Comparison of ENCODE assay signal across 6 worm cellular contexts in genomic region chrIV:12197679-12198078, ce11.
TF ChIP-seq lines count a peak whose summit lies in the region.

No protein-coding gene starts in this region.

TF ChIP-seq in whole organism, L1 larva, 84 proteins besides CTCF, POLR2A, EP300 and RAD21:
- TF ChIP-seq tbx-2 (tag; optimal IDR thresholded peaks at IDR 0.05; lab: Kevin White, UChicago) (no peak), mep-1 (tag; optimal IDR thresholded peaks at IDR 0.05; lab: Kevin White, UChicago) (no peak), jun-1 (tag; optimal IDR thresholded peaks at IDR 0.05; lab: Kevin White, UChicago) (peak; percentile 2), lin-39 (tag; optimal IDR thresholded peaks at IDR 0.05; lab: Kevin White, UChicago) (no peak), elt-2 (tag; optimal IDR thresholded peaks at IDR 0.05; lab: Kevin White, UChicago) (peak; percentile 71), fos-1 (tag; optimal IDR thresholded peaks at IDR 0.05; lab: Kevin White, UChicago) (no peak), lin-35 (GFP tag; optimal IDR thresholded peaks at IDR 0.05; lab: Kevin White, UChicago) (peak in 1 of 2 experiments; percentile 5), efl-1 (optimal IDR thresholded peaks at IDR 0.05; lab: Kevin White, UChicago) (no peak), efl-1 (GFP tag; optimal IDR thresholded peaks at IDR 0.05 in 1 of 2; lab: Kevin White, UChicago) (peak in 1 of 2 experiments; percentile 16), vab-15 (tag; optimal IDR thresholded peaks at IDR 0.05; lab: Kevin White, UChicago) (no peak), nhr-71 (tag; optimal IDR thresholded peaks at IDR 0.05; lab: Kevin White, UChicago) (peak; percentile 18), hlh-4 (tag; optimal IDR thresholded peaks at IDR 0.05; lab: Kevin White, UChicago) (no peak)

TF ChIP-seq in whole organism, L2 larva, 48 proteins besides CTCF, POLR2A, EP300 and RAD21 (continues in another document):
- TF ChIP-seq unc-39 (tag; optimal IDR thresholded peaks at IDR 0.05; lab: Kevin White, UChicago) (no peak), gmeb-1 (tag; optimal IDR thresholded peaks at IDR 0.05; lab: Kevin White, UChicago) (no peak), crh-2 (tag; optimal IDR thresholded peaks at IDR 0.05; lab: Kevin White, UChicago) (peak; percentile 54), nhr-23 (tag; optimal IDR thresholded peaks at IDR 0.05; lab: Kevin White, UChicago) (no peak), unc-55 (GFP tag; optimal IDR thresholded peaks at IDR 0.05; lab: Kevin White, UChicago) (no peak), snpc-4 (tag; optimal IDR thresholded peaks at IDR 0.05; lab: Kevin White, UChicago) (no peak), skn-1 (tag; optimal IDR thresholded peaks at IDR 0.05; lab: Kevin White, UChicago) (no peak), ztf-11 (tag; optimal IDR thresholded peaks at IDR 0.05; lab: Kevin White, UChicago) (no peak), ZK546.5 (tag; optimal IDR thresholded peaks at IDR 0.05; lab: Kevin White, UChicago) (no peak), elt-1 (tag; optimal IDR thresholded peaks at IDR 0.05; lab: Kevin White, UChicago) (no peak), F13H6.1 (tag; optimal IDR thresholded peaks at IDR 0.05; lab: Kevin White, UChicago) (peak; percentile 22), fos-1 (tag; optimal IDR thresholded peaks at IDR 0.05; lab: Kevin White, UChicago) (peak; percentile 33), lin-13 (GFP tag; optimal IDR thresholded peaks at IDR 0.05; lab: Kevin White, UChicago) (no peak), nhr-12 (tag; optimal IDR thresholded peaks at IDR 0.05; lab: Kevin White, UChicago) (no peak), ama-1 (optimal IDR thresholded peaks at IDR 0.05; lab: Kevin White, UChicago) (no peak), nhr-129 (tag; optimal IDR thresholded peaks at IDR 0.05; lab: Kevin White, UChicago) (peak; percentile 52), Y55F3AM.14 (GFP tag; optimal IDR thresholded peaks at IDR 0.05; lab: Kevin White, UChicago) (no peak)

TF ChIP-seq in whole organism, L3 larva, 47 proteins besides CTCF, POLR2A, EP300 and RAD21:
- TF ChIP-seq lin-15B (tag; optimal IDR thresholded peaks at IDR 0.05; lab: Kevin White, UChicago) (no peak), unc-62 (GFP tag; optimal IDR thresholded peaks at IDR 0.05; lab: Kevin White, UChicago) (no peak), pha-4 (tag; optimal IDR thresholded peaks at IDR 0.05; lab: Kevin White, UChicago) (peak; percentile 86), fkh-10 (GFP tag; optimal IDR thresholded peaks at IDR 0.05; lab: Kevin White, UChicago) (no peak), nhr-12 (tag; optimal IDR thresholded peaks at IDR 0.05; lab: Kevin White, UChicago) (no peak), lsy-12 (tag; optimal IDR thresholded peaks at IDR 0.05; lab: Kevin White, UChicago) (no peak), elt-2 (tag; optimal IDR thresholded peaks at IDR 0.05; lab: Kevin White, UChicago) (peak; percentile 87), pqm-1 (tag; optimal IDR thresholded peaks at IDR 0.05; lab: Kevin White, UChicago) (peak; percentile 87), nhr-67 (tag; optimal IDR thresholded peaks at IDR 0.05; lab: Kevin White, UChicago) (no peak), skn-1 (tag; optimal IDR thresholded peaks at IDR 0.05; lab: Kevin White, UChicago) (no peak), zag-1 (tag; optimal IDR thresholded peaks at IDR 0.05; lab: Kevin White, UChicago) (no peak), sea-2 (GFP tag; optimal IDR thresholded peaks at IDR 0.05; lab: Kevin White, UChicago) (no peak), jun-1 (tag; optimal IDR thresholded peaks at IDR 0.05; lab: Kevin White, UChicago) (peak; percentile 15), ceh-9 (tag; optimal IDR thresholded peaks at IDR 0.05; lab: Kevin White, UChicago) (no peak), mml-1 (tag; optimal IDR thresholded peaks at IDR 0.05; lab: Kevin White, UChicago) (no peak), nhr-28 (tag; optimal IDR thresholded peaks at IDR 0.05; lab: Kevin White, UChicago) (no peak), egl-5 (tag; optimal IDR thresholded peaks at IDR 0.05; lab: Kevin White, UChicago) (no peak), ceh-28 (tag; optimal IDR thresholded peaks at IDR 0.05; lab: Kevin White, UChicago) (no peak)

TF ChIP-seq in whole organism, L4 larva, 104 proteins besides CTCF, POLR2A, EP300 and RAD21 (continues in another document):
- TF ChIP-seq dmd-6 (GFP tag; IDR thresholded peaks at IDR 0.05; lab: Robert Waterston, UW) (peak; percentile 75), hlh-11 (tag; optimal IDR thresholded peaks at IDR 0.05; lab: Kevin White, UChicago) (peak; percentile 80), zag-1 (tag; optimal IDR thresholded peaks at IDR 0.05; lab: Kevin White, UChicago) (no peak), Y105C5A.15 (GFP tag; IDR thresholded peaks at IDR 0.05; lab: Robert Waterston, UW) (no peak), hlh-30 (tag; optimal IDR thresholded peaks at IDR 0.05; lab: Kevin White, UChicago; ENCODE audit: insufficient read depth) (peak; percentile 25), dve-1 (tag; optimal IDR thresholded peaks at IDR 0.05; lab: Kevin White, UChicago; ENCODE audit: insufficient read depth) (peak; percentile 66), hif-1 (tag; optimal IDR thresholded peaks at IDR 0.05; lab: Kevin White, UChicago) (peak in 1 of 2 experiments; percentile 13), lin-1 (GFP tag; IDR thresholded peaks at IDR 0.05; lab: Robert Waterston, UW) (0 out of 2 replicates have a peak, but pooled peaks have one; percentile 32), ceh-32 (tag; optimal IDR thresholded peaks at IDR 0.05; lab: Kevin White, UChicago; ENCODE audit: poor library complexity) (no peak), mes-2 (tag; optimal IDR thresholded peaks at IDR 0.05; lab: Kevin White, UChicago; ENCODE audit: poor library complexity, severe bottlenecking) (peak; percentile 18), nhr-11 (tag; optimal IDR thresholded peaks at IDR 0.05; lab: Kevin White, UChicago) (no peak), nhr-48 (tag; optimal IDR thresholded peaks at IDR 0.05; lab: Kevin White, UChicago) (peak; percentile 2), pha-4 (GFP tag; IDR thresholded peaks at IDR 0.05; lab: Robert Waterston, UW) (no peak), pha-4 (tag; optimal IDR thresholded peaks at IDR 0.05; lab: Kevin White, UChicago) (no peak), pqm-1 (tag; optimal IDR thresholded peaks at IDR 0.05; lab: Kevin White, UChicago) (peak; percentile 68), mdl-1 (tag; optimal IDR thresholded peaks at IDR 0.05; lab: Kevin White, UChicago) (peak in 1 of 2 experiments; percentile 28)

TF ChIP-seq in whole organism, late embryonic, 69 proteins besides CTCF, POLR2A, EP300 and RAD21:
- TF ChIP-seq elt-2 (tag; optimal IDR thresholded peaks at IDR 0.05; lab: Kevin White, UChicago) (peak; percentile 76), pag-3 (tag; optimal IDR thresholded peaks at IDR 0.05; lab: Kevin White, UChicago; ENCODE audit: borderline replicate concordance) (no peak)

TF ChIP-seq in whole organism, young adult, 124 proteins besides CTCF, POLR2A, EP300 and RAD21 (continues in another document):
- TF ChIP-seq attf-3 (GFP tag; conservative IDR thresholded peaks at IDR 0.05; lab: Robert Waterston, UW): no peak
- no peak for TF ChIP-seq egrh-3 (GFP tag; IDR thresholded peaks at IDR 0.05; lab: Robert Waterston, UW)
- no peak for TF ChIP-seq sdz-38 (tag; optimal IDR thresholded peaks at IDR 0.05; lab: Kevin White, UChicago)
- TF ChIP-seq ztf-18 (tag; optimal IDR thresholded peaks at IDR 0.05; lab: Kevin White, UChicago): no peak
- no peak for TF ChIP-seq athp-1 (tag; optimal IDR thresholded peaks at IDR 0.05; lab: Kevin White, UChicago)
- TF ChIP-seq unc-62 (GFP tag; optimal IDR thresholded peaks at IDR 0.05; lab: Kevin White, UChicago): peak; percentile 39
- TF ChIP-seq hmg-20 (GFP tag; IDR thresholded peaks at IDR 0.05; lab: Robert Waterston, UW): no peak
- TF ChIP-seq nhr-120 (GFP tag; IDR thresholded peaks at IDR 0.05; lab: Robert Waterston, UW): no peak
- no peak for TF ChIP-seq egl-44 (GFP tag; IDR thresholded peaks at IDR 0.05; lab: Robert Waterston, UW)
- no peak for TF ChIP-seq efl-1 (GFP tag; optimal IDR thresholded peaks at IDR 0.05; lab: Kevin White, UChicago)
- no peak for TF ChIP-seq ceh-58 (GFP tag; IDR thresholded peaks at IDR 0.05; lab: Robert Waterston, UW)
- no peak for TF ChIP-seq ccch-3 (GFP tag; optimal IDR thresholded peaks at IDR 0.05; lab: Kevin White, UChicago)
- TF ChIP-seq tbx-9 (tag; optimal IDR thresholded peaks at IDR 0.05; lab: Kevin White, UChicago; ENCODE audit: borderline replicate concordance): no peak
- TF ChIP-seq Y95B8A.8 (GFP tag; IDR thresholded peaks at IDR 0.05; lab: Robert Waterston, UW): 0 out of 2 replicates have a peak, but pooled peaks have one; percentile 23
- TF ChIP-seq sptf-2 (GFP tag; optimal IDR thresholded peaks at IDR 0.05; lab: Kevin White, UChicago): no peak
- TF ChIP-seq K12H6.12 (tag; optimal IDR thresholded peaks at IDR 0.05; lab: Kevin White, UChicago): no peak
- TF ChIP-seq hlh-26 (GFP tag; conservative IDR thresholded peaks at IDR 0.05; lab: Robert Waterston, UW): no peak
- no peak for TF ChIP-seq tlf-1 (GFP tag; optimal IDR thresholded peaks at IDR 0.05; lab: Kevin White, UChicago)
- TF ChIP-seq madf-8 (GFP tag; conservative IDR thresholded peaks at IDR 0.05; lab: Robert Waterston, UW): no peak
- no peak for TF ChIP-seq ceh-79 (tag; optimal IDR thresholded peaks at IDR 0.05; lab: Kevin White, UChicago)
- no peak for TF ChIP-seq die-1 (tag; optimal IDR thresholded peaks at IDR 0.05; lab: Kevin White, UChicago)
- no peak for TF ChIP-seq cebp-2 (GFP tag; IDR thresholded peaks at IDR 0.05; lab: Robert Waterston, UW)
- TF ChIP-seq xnd-1 (tag; optimal IDR thresholded peaks at IDR 0.05; lab: Kevin White, UChicago): no peak
- 0 out of 2 replicates have a peak, but pooled peaks have one; percentile 37 for TF ChIP-seq lir-1 (GFP tag; conservative IDR thresholded peaks at IDR 0.05; lab: Robert Waterston, UW)
- TF ChIP-seq let-526 (GFP tag; IDR thresholded peaks at IDR 0.05; lab: Robert Waterston, UW): no peak
- no peak for TF ChIP-seq F55B11.4 (tag; optimal IDR thresholded peaks at IDR 0.05; lab: Kevin White, UChicago; ENCODE audit: borderline replicate concordance, insufficient read depth)
- no peak for TF ChIP-seq ekl-4 (GFP tag; IDR thresholded peaks at IDR 0.05; lab: Robert Waterston, UW)
- no peak for TF ChIP-seq F49E8.2 (tag; optimal IDR thresholded peaks at IDR 0.05; lab: Kevin White, UChicago; ENCODE audit: insufficient read depth)
- TF ChIP-seq ztf-6 (GFP tag; IDR thresholded peaks at IDR 0.05; lab: Robert Waterston, UW): no peak
- TF ChIP-seq dox-1 (GFP tag; IDR thresholded peaks at IDR 0.05; lab: Robert Waterston, UW): 0 out of 2 replicates have a peak, but pooled peaks have one; percentile 24
- TF ChIP-seq nfya-2 (GFP tag; IDR thresholded peaks at IDR 0.05; lab: Robert Waterston, UW): no peak
- no peak for TF ChIP-seq hlh-12 (tag; optimal IDR thresholded peaks at IDR 0.05; lab: Kevin White, UChicago)
- TF ChIP-seq lag-1 (GFP tag; IDR thresholded peaks at IDR 0.05; lab: Robert Waterston, UW): no peak
- no peak for TF ChIP-seq zfh-2 (GFP tag; conservative IDR thresholded peaks at IDR 0.05; lab: Robert Waterston, UW)
- peak; percentile 9; the same call in 1 of the 2 replicates for TF ChIP-seq nfyb-1 (GFP tag; IDR thresholded peaks at IDR 0.05; lab: Robert Waterston, UW)
- no peak for TF ChIP-seq mcd-1 (GFP tag; IDR thresholded peaks at IDR 0.05; lab: Robert Waterston, UW)
